Fruit fly (Drosophila melanogaster): ENCODE measurements around the gene Tango14.

DNA sequence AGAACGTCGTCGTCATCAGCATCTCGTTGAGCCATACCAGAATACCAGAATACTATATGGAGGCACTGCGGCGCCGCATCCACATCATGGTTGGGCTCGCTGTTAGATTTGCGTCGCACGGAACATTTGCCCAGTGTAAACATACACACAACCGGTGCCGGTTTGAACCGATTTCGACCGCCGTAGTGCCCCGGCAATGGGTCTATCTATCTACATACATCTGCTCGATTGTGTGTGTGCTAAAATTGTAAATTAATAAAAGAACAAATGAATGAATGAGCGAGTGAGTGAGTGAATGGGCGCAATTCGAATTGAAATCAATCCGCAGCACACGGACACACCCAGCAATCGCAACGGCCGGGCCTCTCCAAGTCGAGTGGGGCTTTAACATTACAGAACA lies 33.0 kb upstream of the Tango14 start:
- no peak for TF ChIP-seq pan (optimal IDR thresholded peaks at IDR 0.05)
- no peak for TF ChIP-seq CG8478 (optimal IDR thresholded peaks at IDR 0.05)
- no peak for TF ChIP-seq EcR (GFP tag; optimal IDR thresholded peaks at IDR 0.05)
- no peak for TF ChIP-seq usp (GFP tag; optimal IDR thresholded peaks at IDR 0.05)

Data from whole organism.